Fruit fly (Drosophila melanogaster) whole organism, adult: ENCODE measurements around the gene tai.
A peak's percentile ranks its signal among the peaks of the same experiment; 100 is the strongest.

ENCODE experiments used
- CG14711 ChIP-seq: fragments of 200-800 bp; sonication (Bioruptor generic); optimal IDR thresholded peaks from 2 replicates; lab custom pipeline; 2018; ENCODE audit warnings: missing biosample characterization, mild to moderate bottlenecking, missing genetic modification characterization, moderate library complexity
- CG1620 ChIP-seq: fragments of 200-800 bp; sonication (Bioruptor generic); optimal IDR thresholded peaks from 2 replicates; lab custom pipeline; 2016; ENCODE audit warnings: missing biosample characterization, missing genetic modification characterization
- CG33017 ChIP-seq: fragments of 200-800 bp; sonication (Bioruptor generic); optimal IDR thresholded peaks from 2 replicates; lab custom pipeline; 2018; ENCODE audit warnings: missing biosample characterization, mild to moderate bottlenecking, missing genetic modification characterization, moderate library complexity
- CG7045 ChIP-seq: fragments of 200-800 bp; sonication (Bioruptor generic); optimal IDR thresholded peaks from 2 replicates; lab custom pipeline; 2017; ENCODE audit warnings: missing biosample characterization, mild to moderate bottlenecking, missing genetic modification characterization
- Clk ChIP-seq: fragments of 200-800 bp; sonication (Bioruptor generic); optimal IDR thresholded peaks from 2 replicates; lab custom pipeline; 2017; ENCODE audit warnings: missing biosample characterization, missing genetic modification characterization
- Crg-1 ChIP-seq: fragments of 200-800 bp; sonication (Bioruptor generic); optimal IDR thresholded peaks from 2 replicates; lab custom pipeline; 2016; ENCODE audit warnings: missing biosample characterization, missing genetic modification characterization
- Hr96 ChIP-seq: fragments of 200-800 bp; sonication (Bioruptor generic); optimal IDR thresholded peaks from 2 replicates; lab custom pipeline; 2016; ENCODE audit warnings: missing biosample characterization, missing genetic modification characterization
- Mnt ChIP-seq: fragments of 200-800 bp; sonication (Bioruptor generic); optimal IDR thresholded peaks from 2 replicates; lab custom pipeline; 2016; ENCODE audit warnings: missing biosample characterization, mild to moderate bottlenecking, missing genetic modification characterization
- cic ChIP-seq: fragments of 200-800 bp; sonication (Bioruptor generic); optimal IDR thresholded peaks from 2 replicates; lab custom pipeline; 2017; ENCODE audit warnings: missing biosample characterization, mild to moderate bottlenecking, missing genetic modification characterization, moderate library complexity
- kay ChIP-seq: fragments of 200-800 bp; sonication (Bioruptor generic); peaks from one replicate; lab custom pipeline; 2016; ENCODE audit warnings: missing biosample characterization, missing genetic modification characterization, borderline replicate concordance
- pad ChIP-seq: fragments of 200-800 bp; sonication (Bioruptor generic); optimal IDR thresholded peaks from 3 replicates; lab custom pipeline; 2017; ENCODE audit warnings: missing biosample characterization, missing genetic modification characterization, mild to moderate bottlenecking, moderate library complexity, missing genetic modification reagents
- tj ChIP-seq: fragments of 200-800 bp; sonication (Bioruptor generic); optimal IDR thresholded peaks from 3 replicates; lab custom pipeline; 2017; ENCODE audit warnings: missing biosample characterization, mild to moderate bottlenecking, missing genetic modification characterization, moderate library complexity
- toe ChIP-seq: fragments of 200-800 bp; sonication (Bioruptor generic); optimal IDR thresholded peaks from 2 replicates; lab custom pipeline; 2016; ENCODE audit warnings: missing biosample characterization, missing genetic modification characterization

DNA sequence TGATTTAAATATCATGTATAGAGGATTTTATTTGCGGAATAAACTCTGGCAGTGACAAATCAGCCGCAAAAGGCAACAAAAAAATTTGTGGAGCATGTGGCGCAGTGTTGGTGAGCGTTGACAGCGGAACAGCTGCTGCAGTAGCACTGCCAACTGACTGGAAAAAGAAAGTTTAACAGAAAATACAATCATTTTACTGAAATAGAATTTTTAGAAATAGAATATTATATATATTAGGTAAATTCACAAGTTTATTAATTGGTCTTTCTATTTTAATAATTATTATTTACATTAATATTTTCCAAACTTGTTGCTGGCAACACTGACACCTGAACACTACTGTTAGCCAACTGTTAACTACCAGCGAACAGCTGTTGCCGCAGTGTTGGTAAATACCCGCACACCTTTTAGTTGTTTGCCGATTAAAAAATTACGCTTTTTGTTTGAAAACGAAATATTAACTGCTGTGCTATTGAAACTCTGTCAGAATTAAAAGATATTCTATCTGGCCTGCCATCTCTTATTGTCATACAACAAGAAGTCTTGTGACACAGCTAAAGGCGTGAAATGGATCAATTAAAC, at the start of gene tai, which contains the start of gene CG9586:
- TF ChIP-seq Clk (peak; percentile 77), kay (GFP tag; lab: Kevin White, UChicago) (peak; percentile 59), pad (peak; percentile 78), Hr96 (GFP tag; lab: Kevin White, UChicago) (no peak), tj (GFP tag; lab: Kevin White, UChicago) (peak; percentile 51), CG14711 (tag; lab: Kevin White, UChicago) (peak; percentile 94), cic (GFP tag; lab: Kevin White, UChicago) (peak; percentile 75), toe (GFP tag; lab: Kevin White, UChicago) (peak; percentile 66), CG1620 (peak; percentile 77), CG7045 (GFP tag; lab: Kevin White, UChicago) (peak; percentile 82), Crg-1 (GFP tag; lab: Kevin White, UChicago) (peak; percentile 87), Mnt (GFP tag; lab: Kevin White, UChicago) (peak; percentile 90), CG33017 (tag; lab: Kevin White, UChicago) (peak; percentile 86)
